Fruit fly (Drosophila melanogaster): ENCODE measurements around the gene Spec2.

Spec2 gene

dm6 chr3R:5624115-5624878 lies at the start of gene Spec2, which contains the start of the genes Dph4 and RpL13A:
TSS of gene Spec2 (minus strand) at chr3R:5624125.
TSS of gene Dph4 (minus strand) at chr3R:5624125.
TSS of gene RpL13A (plus strand) at chr3R:5624474.
- TF ChIP-seq CG33017 (tag; optimal IDR thresholded peaks at IDR 0.05) (peak; percentile 90), CG12768 (GFP tag; optimal IDR thresholded peaks at IDR 0.05) (peak; percentile 95), CG7045 (GFP tag; optimal IDR thresholded peaks at IDR 0.05) (peak; percentile 94), bab1 (GFP tag; optimal IDR thresholded peaks at IDR 0.05) (peak; percentile 92), Mnt (GFP tag; optimal IDR thresholded peaks at IDR 0.05) (peak; percentile 95), CG11617 (GFP tag; optimal IDR thresholded peaks at IDR 0.05) (peak; percentile 98), tj (GFP tag; optimal IDR thresholded peaks at IDR 0.05) (peak; percentile 88), Hr96 (GFP tag; optimal IDR thresholded peaks at IDR 0.05) (no peak), ovo (GFP tag; optimal IDR thresholded peaks at IDR 0.05) (peak; percentile 94), Crg-1 (GFP tag; optimal IDR thresholded peaks at IDR 0.05) (peak; percentile 98), kay (GFP tag; ENCODE audit: borderline replicate concordance) (no peak), CG1620 (GFP tag; optimal IDR thresholded peaks at IDR 0.05) (peak; percentile 97), cnc (optimal IDR thresholded peaks at IDR 0.05) (no peak), pad (GFP tag; optimal IDR thresholded peaks at IDR 0.05) (peak; percentile 85), toe (GFP tag; optimal IDR thresholded peaks at IDR 0.05) (no peak), cic (GFP tag; optimal IDR thresholded peaks at IDR 0.05) (peak; percentile 72), CG14711 (tag; optimal IDR thresholded peaks at IDR 0.05) (peak; percentile 73), Clk (GFP tag; optimal IDR thresholded peaks at IDR 0.05) (peak; percentile 85), CG7101 (tag; optimal IDR thresholded peaks at IDR 0.05) (peak; percentile 96), CG5204 (GFP tag; optimal IDR thresholded peaks at IDR 0.05) (no peak)

DNA sequence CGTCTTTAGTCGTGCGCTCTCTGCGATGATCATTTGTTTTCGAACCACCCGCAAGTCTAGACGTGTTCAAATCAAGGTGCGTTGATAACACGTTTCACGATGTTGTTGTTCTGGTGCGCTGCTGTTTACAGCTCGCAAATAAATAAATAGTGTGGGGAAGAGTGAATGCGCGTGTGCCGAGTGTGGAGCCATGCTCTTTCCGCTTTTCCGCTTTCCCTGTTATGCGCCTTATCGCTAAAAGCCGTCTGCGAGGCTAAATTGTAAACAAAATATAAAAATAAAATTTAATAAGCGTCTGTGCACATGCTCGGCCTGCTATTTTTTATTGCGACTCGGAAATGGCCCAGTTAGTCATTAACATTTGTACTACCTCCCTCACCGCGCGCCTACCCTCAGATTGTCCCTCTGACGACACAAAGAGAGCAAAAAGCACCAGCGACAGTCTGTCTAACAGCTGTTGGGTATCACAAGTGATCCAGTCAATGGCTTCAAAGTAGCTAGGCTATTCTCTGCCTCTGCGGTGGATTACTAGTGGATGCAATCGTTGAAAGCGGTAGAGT lies 48.8 kb upstream of the Spec2 start:
- peak; percentile 72 for TF ChIP-seq ovo (GFP tag; optimal IDR thresholded peaks at IDR 0.05)
- TF ChIP-seq CG5204 (GFP tag; optimal IDR thresholded peaks at IDR 0.05) = no peak
- peak; percentile 67 for TF ChIP-seq bab1 (GFP tag; optimal IDR thresholded peaks at IDR 0.05)
- no peak for TF ChIP-seq cnc (optimal IDR thresholded peaks at IDR 0.05)
- TF ChIP-seq CG1620 (GFP tag; optimal IDR thresholded peaks at IDR 0.05) = no peak
- TF ChIP-seq Clk (GFP tag; optimal IDR thresholded peaks at IDR 0.05) = peak; percentile 24
- TF ChIP-seq tj (GFP tag; optimal IDR thresholded peaks at IDR 0.05) = peak; percentile 47
- peak; percentile 49 for TF ChIP-seq CG12768 (GFP tag; optimal IDR thresholded peaks at IDR 0.05)
- peak; percentile 69 for TF ChIP-seq Crg-1 (GFP tag; optimal IDR thresholded peaks at IDR 0.05)
- TF ChIP-seq CG11617 (GFP tag; optimal IDR thresholded peaks at IDR 0.05) = peak; percentile 69
- peak; percentile 56 for TF ChIP-seq CG33017 (tag; optimal IDR thresholded peaks at IDR 0.05)
- peak; percentile 49 for TF ChIP-seq CG14711 (tag; optimal IDR thresholded peaks at IDR 0.05)
- peak; percentile 99 for TF ChIP-seq kay (GFP tag; ENCODE audit: borderline replicate concordance)
- TF ChIP-seq cic (GFP tag; optimal IDR thresholded peaks at IDR 0.05) = peak; percentile 96
- peak; percentile 50 for TF ChIP-seq pad (GFP tag; optimal IDR thresholded peaks at IDR 0.05)
- TF ChIP-seq Mnt (GFP tag; optimal IDR thresholded peaks at IDR 0.05) = peak; percentile 98
- TF ChIP-seq CG7101 (tag; optimal IDR thresholded peaks at IDR 0.05) = peak; percentile 67
- no peak for TF ChIP-seq toe (GFP tag; optimal IDR thresholded peaks at IDR 0.05)
- peak; percentile 33 for TF ChIP-seq Hr96 (GFP tag; optimal IDR thresholded peaks at IDR 0.05)
- peak; percentile 66 for TF ChIP-seq CG7045 (GFP tag; optimal IDR thresholded peaks at IDR 0.05)

DNA sequence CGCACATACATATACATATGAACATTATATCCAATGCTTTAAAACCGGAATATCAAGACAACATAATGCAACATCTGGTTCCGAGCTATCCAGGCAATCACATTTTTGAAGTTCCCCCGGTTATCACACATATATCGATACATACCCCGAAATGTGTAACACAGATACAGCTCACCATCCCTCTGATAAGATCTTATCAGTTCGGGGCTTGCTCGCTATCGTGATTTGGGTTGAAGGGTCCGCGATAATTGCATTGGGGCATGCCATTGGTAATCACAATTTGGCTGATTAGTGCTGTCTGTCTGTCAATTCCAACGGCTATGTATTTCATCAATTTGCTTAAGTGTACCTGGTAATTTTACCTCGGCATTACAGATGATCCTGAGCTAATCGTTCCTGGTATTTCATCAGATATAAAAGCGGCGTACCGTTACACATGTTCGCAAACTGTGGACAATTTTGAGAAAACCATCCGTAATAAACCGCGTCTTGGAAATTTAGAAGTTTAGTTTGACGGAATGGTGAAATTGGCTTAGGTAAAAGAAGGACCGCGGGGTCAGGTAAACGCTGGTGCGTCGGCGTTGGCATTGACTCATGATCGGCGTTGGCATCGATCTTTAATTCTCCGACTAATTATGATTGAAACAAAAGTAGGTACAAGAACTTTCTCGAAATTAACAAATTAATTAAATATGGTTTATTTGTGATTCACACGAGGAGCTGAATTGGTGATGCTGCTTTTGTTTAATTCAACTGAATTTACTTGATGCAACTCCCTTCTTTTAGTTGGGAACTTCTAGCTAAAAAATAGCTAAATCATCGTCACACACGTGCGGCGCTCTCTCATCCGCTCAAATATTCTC lies 48.1 kb upstream of the Spec2 start:
- TF ChIP-seq CG7101 (tag; optimal IDR thresholded peaks at IDR 0.05) (no peak), bab1 (GFP tag; optimal IDR thresholded peaks at IDR 0.05) (no peak), cic (GFP tag; optimal IDR thresholded peaks at IDR 0.05) (no peak), pad (GFP tag; optimal IDR thresholded peaks at IDR 0.05) (no peak), toe (GFP tag; optimal IDR thresholded peaks at IDR 0.05) (no peak), tj (GFP tag; optimal IDR thresholded peaks at IDR 0.05) (no peak)

DNA sequence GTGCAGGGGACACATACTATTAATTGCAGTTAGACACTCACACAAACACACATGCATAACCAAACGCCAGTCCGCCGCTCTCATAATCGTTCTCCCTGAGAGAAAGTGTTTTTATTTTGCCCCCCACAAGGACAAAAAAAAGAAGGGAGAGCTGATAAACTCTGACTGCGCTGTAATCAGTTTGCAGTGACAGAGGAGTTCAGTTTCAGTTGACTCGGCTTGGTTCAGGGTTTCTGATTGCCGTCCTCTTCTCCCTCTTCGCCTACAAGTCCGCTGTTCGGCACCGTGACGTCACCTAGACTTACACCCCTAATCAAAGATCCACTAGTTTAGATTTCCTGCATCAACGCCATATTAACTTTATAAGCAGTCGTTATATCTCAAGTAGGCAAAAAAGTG lies 47.3 kb upstream of the Spec2 start:
- TF ChIP-seq cic (GFP tag; optimal IDR thresholded peaks at IDR 0.05) (peak; percentile 25), tj (GFP tag; optimal IDR thresholded peaks at IDR 0.05) (peak; percentile 63), kay (GFP tag; ENCODE audit: borderline replicate concordance) (peak; percentile 14), CG12768 (GFP tag; optimal IDR thresholded peaks at IDR 0.05) (peak; percentile 24), toe (GFP tag; optimal IDR thresholded peaks at IDR 0.05) (no peak), CG5204 (GFP tag; optimal IDR thresholded peaks at IDR 0.05) (no peak)

DNA sequence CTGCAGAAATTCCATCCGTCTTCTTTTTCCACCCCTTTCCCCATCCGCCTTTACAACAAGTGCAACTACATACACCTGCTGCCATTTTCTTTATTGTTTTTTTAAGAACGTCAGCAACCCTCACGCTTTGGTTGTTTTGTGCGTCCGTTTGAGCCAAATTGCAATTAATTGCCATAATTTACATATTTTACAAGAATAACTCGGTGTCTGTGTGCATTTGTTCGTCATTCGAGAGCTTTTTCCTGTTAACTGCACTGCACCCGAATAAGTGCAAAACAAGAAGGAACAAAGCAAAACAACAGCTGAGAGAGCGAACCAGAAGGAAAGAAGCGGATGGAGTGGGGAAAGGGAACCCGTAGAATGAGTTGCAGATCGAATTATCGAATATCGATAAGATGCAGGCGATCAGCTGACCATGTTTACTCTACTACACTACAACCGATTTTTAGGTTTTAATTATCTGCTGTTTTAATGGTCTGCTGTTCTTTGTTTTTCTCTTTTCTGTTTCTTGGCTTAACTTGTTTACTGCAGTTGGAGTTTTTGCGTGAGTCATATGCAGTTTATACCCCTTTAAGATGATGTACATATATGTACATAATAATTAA lies 46.8 kb upstream of the Spec2 start:
- TF ChIP-seq cic (GFP tag; optimal IDR thresholded peaks at IDR 0.05) = no peak
- no peak for TF ChIP-seq CG14711 (tag; optimal IDR thresholded peaks at IDR 0.05)
- no peak for TF ChIP-seq CG12768 (GFP tag; optimal IDR thresholded peaks at IDR 0.05)
- peak; percentile 64 for TF ChIP-seq kay (GFP tag; ENCODE audit: borderline replicate concordance)
- TF ChIP-seq Crg-1 (GFP tag; optimal IDR thresholded peaks at IDR 0.05) = no peak
- TF ChIP-seq Hr96 (GFP tag; optimal IDR thresholded peaks at IDR 0.05) = no peak
- TF ChIP-seq tj (GFP tag; optimal IDR thresholded peaks at IDR 0.05) = peak; percentile 65
- TF ChIP-seq CG33017 (tag; optimal IDR thresholded peaks at IDR 0.05) = no peak
- TF ChIP-seq toe (GFP tag; optimal IDR thresholded peaks at IDR 0.05) = no peak
- no peak for TF ChIP-seq CG5204 (GFP tag; optimal IDR thresholded peaks at IDR 0.05)
- no peak for TF ChIP-seq CG7101 (tag; optimal IDR thresholded peaks at IDR 0.05)
- TF ChIP-seq bab1 (GFP tag; optimal IDR thresholded peaks at IDR 0.05) = no peak
- TF ChIP-seq CG1620 (GFP tag; optimal IDR thresholded peaks at IDR 0.05) = no peak
- peak; percentile 0 for TF ChIP-seq CG11617 (GFP tag; optimal IDR thresholded peaks at IDR 0.05)
- no peak for TF ChIP-seq Clk (GFP tag; optimal IDR thresholded peaks at IDR 0.05)
- TF ChIP-seq cnc (optimal IDR thresholded peaks at IDR 0.05) = peak; percentile 20 to 54
- TF ChIP-seq CG7045 (GFP tag; optimal IDR thresholded peaks at IDR 0.05) = no peak
- no peak for TF ChIP-seq ovo (GFP tag; optimal IDR thresholded peaks at IDR 0.05)
- peak; percentile 72 for TF ChIP-seq pad (GFP tag; optimal IDR thresholded peaks at IDR 0.05)
- no peak for TF ChIP-seq Mnt (GFP tag; optimal IDR thresholded peaks at IDR 0.05)

Measured in whole organism, adult.